Fruit fly (Drosophila melanogaster): Measurements from ENCODE around the gene mthl12.

The mthl12 gene

dm6 chr3R:13353373-13353772 is at the start of gene mthl12:
TSS of gene mthl12 (plus strand) at chr3R:13353673.
- TF ChIP-seq EcR (GFP tag; optimal IDR thresholded peaks at IDR 0.05) = no peak
- TF ChIP-seq CG15710 (tag; optimal IDR thresholded peaks at IDR 0.05) = no peak
- no peak for TF ChIP-seq Snoo (tag; optimal IDR thresholded peaks at IDR 0.05)

- peak; percentile 83 for TF ChIP-seq CG4496 (GFP tag; IDR thresholded peaks at IDR 0.05)
- no peak for TF ChIP-seq rn (GFP tag; IDR thresholded peaks at IDR 0.05)
- TF ChIP-seq fd96Ca (GFP tag; IDR thresholded peaks at IDR 0.05) = peak; percentile 29; the same call in 1 of the 3 replicates
These were observed 48.9 kb upstream of the mthl12 start for dm6 chr3R:13304512-13305069.

dm6 chr3R:13305318-13305899 is 48.1 kb upstream of the mthl12 start:
- peak; percentile 82 for TF ChIP-seq CG17806 (tag; optimal IDR thresholded peaks at IDR 0.05)
- TF ChIP-seq CG4496 (GFP tag; IDR thresholded peaks at IDR 0.05) = peak; percentile 51; the same call in 1 of the 3 replicates
- no peak for TF ChIP-seq CG10348 (GFP tag; IDR thresholded peaks at IDR 0.05)
- peak; percentile 88 for TF ChIP-seq CG8301 (tag; optimal IDR thresholded peaks at IDR 0.05)
- peak; percentile 62 for TF ChIP-seq Pif1A (GFP tag; optimal IDR thresholded peaks at IDR 0.05)
- peak; percentile 11 for TF ChIP-seq gl (tag; optimal IDR thresholded peaks at IDR 0.05)
- TF ChIP-seq Ets98B (GFP tag; IDR thresholded peaks at IDR 0.05) = peak; percentile 45
- no peak for TF ChIP-seq rn (GFP tag; IDR thresholded peaks at IDR 0.05)
- TF ChIP-seq CG12605 (GFP tag; IDR thresholded peaks at IDR 0.05) = peak; percentile 65
- peak; percentile 91 for TF ChIP-seq CG8159 (tag; optimal IDR thresholded peaks at IDR 0.05)
- TF ChIP-seq D1 (tag; optimal IDR thresholded peaks at IDR 0.05) = peak; percentile 73
- TF ChIP-seq CG34367 (tag; optimal IDR thresholded peaks at IDR 0.05) = peak; percentile 77
- no peak for TF ChIP-seq CG32121 (GFP tag; IDR thresholded peaks at IDR 0.05)
- TF ChIP-seq Snoo (tag; optimal IDR thresholded peaks at IDR 0.05) = peak; percentile 84
- no peak; the same call in 1 of the 3 replicates for TF ChIP-seq fd96Ca (GFP tag; IDR thresholded peaks at IDR 0.05)
- peak; percentile 55 for TF ChIP-seq EcR (GFP tag; optimal IDR thresholded peaks at IDR 0.05)
- peak; percentile 90 for TF ChIP-seq CG9948 (tag; optimal IDR thresholded peaks at IDR 0.05)
- TF ChIP-seq CG13204 (GFP tag; optimal IDR thresholded peaks at IDR 0.05) = peak; percentile 58
- TF ChIP-seq CG14655 (GFP tag; optimal IDR thresholded peaks at IDR 0.05) = peak; percentile 96
- TF ChIP-seq Pif1B (GFP tag; optimal IDR thresholded peaks at IDR 0.05) = peak; percentile 68
- peak; percentile 84 for TF ChIP-seq CG15710 (tag; optimal IDR thresholded peaks at IDR 0.05)

dm6 chr3R:13306595-13306994 is 46.9 kb upstream of the mthl12 start:
- TF ChIP-seq CG8159 (tag; optimal IDR thresholded peaks at IDR 0.05) = no peak
- TF ChIP-seq Ets98B (GFP tag; IDR thresholded peaks at IDR 0.05) = no peak
- no peak for TF ChIP-seq CG15710 (tag; optimal IDR thresholded peaks at IDR 0.05)
- TF ChIP-seq gl (tag; optimal IDR thresholded peaks at IDR 0.05) = no peak
- TF ChIP-seq CG17806 (tag; optimal IDR thresholded peaks at IDR 0.05) = no peak
- no peak for TF ChIP-seq rn (GFP tag; IDR thresholded peaks at IDR 0.05)
- no peak for TF ChIP-seq CG9948 (tag; optimal IDR thresholded peaks at IDR 0.05)
- no peak for TF ChIP-seq CG8301 (tag; optimal IDR thresholded peaks at IDR 0.05)
- no peak for TF ChIP-seq CG10348 (GFP tag; IDR thresholded peaks at IDR 0.05)
- TF ChIP-seq EcR (GFP tag; optimal IDR thresholded peaks at IDR 0.05) = no peak

dm6 chr3R:13309133-13309711 is 44.3 kb upstream of the mthl12 start:
- TF ChIP-seq CG14655 (GFP tag; optimal IDR thresholded peaks at IDR 0.05) (no peak), fd96Ca (GFP tag; IDR thresholded peaks at IDR 0.05) (no peak), CG15710 (tag; optimal IDR thresholded peaks at IDR 0.05) (no peak), Snoo (tag; optimal IDR thresholded peaks at IDR 0.05) (no peak), CG12605 (GFP tag; IDR thresholded peaks at IDR 0.05) (no peak), Ets98B (GFP tag; IDR thresholded peaks at IDR 0.05) (no peak), CG4496 (GFP tag; IDR thresholded peaks at IDR 0.05) (no peak), CG9948 (tag; optimal IDR thresholded peaks at IDR 0.05) (no peak), rn (GFP tag; IDR thresholded peaks at IDR 0.05) (no peak), CG8301 (tag; optimal IDR thresholded peaks at IDR 0.05) (no peak), CG34367 (tag; optimal IDR thresholded peaks at IDR 0.05) (no peak), D1 (tag; optimal IDR thresholded peaks at IDR 0.05) (no peak), CG13204 (GFP tag; optimal IDR thresholded peaks at IDR 0.05) (no peak), Pif1A (GFP tag; optimal IDR thresholded peaks at IDR 0.05) (no peak), CG17806 (tag; optimal IDR thresholded peaks at IDR 0.05) (no peak), Pif1B (GFP tag; optimal IDR thresholded peaks at IDR 0.05) (no peak), CG8159 (tag; optimal IDR thresholded peaks at IDR 0.05) (no peak)

- no peak for TF ChIP-seq CG13204 (GFP tag; optimal IDR thresholded peaks at IDR 0.05)
- no peak for TF ChIP-seq CG9948 (tag; optimal IDR thresholded peaks at IDR 0.05)
- TF ChIP-seq Pif1A (GFP tag; optimal IDR thresholded peaks at IDR 0.05) = no peak
- no peak for TF ChIP-seq rn (GFP tag; IDR thresholded peaks at IDR 0.05)
- no peak for TF ChIP-seq CG14655 (GFP tag; optimal IDR thresholded peaks at IDR 0.05)
These were observed 40.4 kb upstream of the mthl12 start, which contains the start of gene CG44142 for dm6 chr3R:13313088-13313487. TSS of gene CG44142 (minus strand) at chr3R:13313188.
